Fruit fly (Drosophila melanogaster) whole organism, pupa: ENCODE results near the gene MED28.

Experiments used
- CG10348 ChIP-seq: fragments of 200-800 bp; sonication (Bioruptor generic); IDR thresholded peaks from 2 replicates; pipeline ENCODE4 v1.3.6; 2022; ENCODE audit warnings: missing biosample characterization, missing genetic modification characterization
- CG12605 ChIP-seq: fragments of 200-800 bp; sonication (Bioruptor generic); IDR thresholded peaks from 2 replicates; pipeline ENCODE4 v1.3.6; 2022; ENCODE audit warnings: missing biosample characterization, missing genetic modification characterization
- CG13204 ChIP-seq: fragments of 200-800 bp; sonication (Bioruptor generic); optimal IDR thresholded peaks from 2 replicates; lab custom pipeline; 2018; ENCODE audit warnings: missing biosample characterization, mild to moderate bottlenecking, missing genetic modification characterization, moderate library complexity
- CG14655 ChIP-seq: fragments of 200-800 bp; sonication (Bioruptor generic); optimal IDR thresholded peaks from 3 replicates; lab custom pipeline; 2017; ENCODE audit warnings: mild to moderate bottlenecking, missing biosample characterization, missing genetic modification reagents, missing genetic modification characterization
- CG15710 ChIP-seq: fragments of 200-800 bp; sonication (Bioruptor generic); optimal IDR thresholded peaks from 2 replicates; lab custom pipeline; 2018; ENCODE audit warnings: missing biosample characterization, mild to moderate bottlenecking, missing genetic modification characterization, moderate library complexity
- CG17806 ChIP-seq: fragments of 200-800 bp; sonication (Bioruptor generic); optimal IDR thresholded peaks from 2 replicates; lab custom pipeline; 2018; ENCODE audit warnings: missing biosample characterization, mild to moderate bottlenecking, missing genetic modification characterization, moderate library complexity
- CG32121 ChIP-seq: fragments of 200-800 bp; sonication (Bioruptor generic); IDR thresholded peaks from 2 replicates; pipeline ENCODE4 v1.3.6; 2022; ENCODE audit warnings: missing biosample characterization, missing genetic modification characterization
- CG34367 ChIP-seq: fragments of 200-800 bp; sonication (Bioruptor generic); optimal IDR thresholded peaks from 2 replicates; lab custom pipeline; 2018; ENCODE audit warnings: missing biosample characterization, mild to moderate bottlenecking, missing genetic modification characterization
- CG4496 ChIP-seq: fragments of 200-800 bp; sonication (Bioruptor generic); IDR thresholded peaks from 3 replicates; pipeline ENCODE4 v1.3.6; 2022; ENCODE audit warnings: missing biosample characterization, missing genetic modification characterization
- CG8159 ChIP-seq: fragments of 200-800 bp; sonication (Bioruptor generic); optimal IDR thresholded peaks from 3 replicates; lab custom pipeline; 2018; ENCODE audit warnings: missing biosample characterization, mild to moderate bottlenecking, missing genetic modification characterization, moderate library complexity
- CG8301 ChIP-seq: fragments of 200-800 bp; sonication (Bioruptor generic); optimal IDR thresholded peaks from 2 replicates; lab custom pipeline; 2018; ENCODE audit warnings: missing biosample characterization, mild to moderate bottlenecking, missing genetic modification characterization
- CG9948 ChIP-seq: fragments of 200-800 bp; sonication (Bioruptor generic); optimal IDR thresholded peaks from 2 replicates; lab custom pipeline; 2018; ENCODE audit warnings: missing biosample characterization, mild to moderate bottlenecking, missing genetic modification characterization, moderate library complexity
- D1 ChIP-seq: fragments of 200-800 bp; sonication (Bioruptor generic); optimal IDR thresholded peaks from 2 replicates; lab custom pipeline; 2018; ENCODE audit warnings: missing biosample characterization, mild to moderate bottlenecking, missing genetic modification characterization, moderate library complexity
- EcR ChIP-seq: fragments of 200-800 bp; sonication (Bioruptor generic); optimal IDR thresholded peaks from 3 replicates; lab custom pipeline; 2019; ENCODE audit warnings: missing biosample characterization, missing genetic modification characterization, mild to moderate bottlenecking, moderate library complexity, missing genetic modification reagents
- Ets98B ChIP-seq: fragments of 200-800 bp; sonication (Bioruptor generic); IDR thresholded peaks from 2 replicates; pipeline ENCODE4 v1.3.6; 2022; ENCODE audit warnings: missing biosample characterization, missing genetic modification characterization
- Pif1A ChIP-seq: fragments of 200-800 bp; sonication (Bioruptor generic); optimal IDR thresholded peaks from 3 replicates; lab custom pipeline; 2016; ENCODE audit warnings: missing biosample characterization, missing genetic modification characterization
- Pif1B ChIP-seq: fragments of 200-800 bp; sonication (Bioruptor generic); optimal IDR thresholded peaks from 3 replicates; lab custom pipeline; 2016; ENCODE audit warnings: missing biosample characterization, missing genetic modification characterization
- Snoo ChIP-seq: fragments of 200-800 bp; sonication (Bioruptor generic); optimal IDR thresholded peaks from 3 replicates; lab custom pipeline; 2017; ENCODE audit warnings: missing biosample characterization, mild to moderate bottlenecking, missing genetic modification characterization, inconsistent platforms
- fd96Ca ChIP-seq: fragments of 200-800 bp; sonication (Bioruptor generic); IDR thresholded peaks from 3 replicates; pipeline ENCODE4 v1.3.6; 2022; ENCODE audit warnings: missing biosample characterization, missing genetic modification characterization
- gl ChIP-seq: fragments of 200-800 bp; sonication (Bioruptor generic); optimal IDR thresholded peaks from 2 replicates; lab custom pipeline; 2018; ENCODE audit warnings: missing biosample characterization, mild to moderate bottlenecking, missing genetic modification characterization
- rn ChIP-seq: fragments of 200-800 bp; sonication (Bioruptor generic); IDR thresholded peaks from 2 replicates; pipeline ENCODE4 v1.3.6; 2022; ENCODE audit warnings: missing biosample characterization, missing genetic modification characterization

Gene MED28

DNA sequence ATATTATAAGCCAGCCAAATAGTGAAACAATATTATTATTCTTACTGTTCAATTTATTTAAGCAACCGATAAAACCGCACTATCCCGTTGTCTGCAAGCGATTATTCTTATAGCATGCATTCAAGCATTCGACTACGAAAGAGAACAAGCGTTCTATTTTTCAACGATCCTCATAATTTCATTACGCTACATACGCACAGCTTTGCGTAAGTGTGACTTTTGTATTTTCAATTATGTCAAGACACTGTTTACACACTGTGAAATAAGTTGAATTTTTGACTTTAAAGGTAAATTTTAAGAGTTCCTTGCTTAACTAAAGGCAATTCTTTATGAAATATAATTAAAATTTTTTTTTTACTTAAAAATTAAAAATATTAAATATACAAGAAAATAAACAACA is 18.3 kb downstream of the MED28 start, which contains the start of gene CG33494:
Gene CG33494, minus strand, starts transcription at position 90 of the 400 bp plus-strand sequence.
- TF ChIP-seq EcR (no peak), CG12605 (GFP tag; lab: Robert Waterston, UW) (no peak), rn (no peak), gl (tag; lab: Kevin White, UChicago) (no peak), Ets98B (no peak), CG34367 (tag; lab: Kevin White, UChicago) (no peak), CG17806 (no peak)
- TF ChIP-seq, all 21 proteins: peak for 0

DNA sequence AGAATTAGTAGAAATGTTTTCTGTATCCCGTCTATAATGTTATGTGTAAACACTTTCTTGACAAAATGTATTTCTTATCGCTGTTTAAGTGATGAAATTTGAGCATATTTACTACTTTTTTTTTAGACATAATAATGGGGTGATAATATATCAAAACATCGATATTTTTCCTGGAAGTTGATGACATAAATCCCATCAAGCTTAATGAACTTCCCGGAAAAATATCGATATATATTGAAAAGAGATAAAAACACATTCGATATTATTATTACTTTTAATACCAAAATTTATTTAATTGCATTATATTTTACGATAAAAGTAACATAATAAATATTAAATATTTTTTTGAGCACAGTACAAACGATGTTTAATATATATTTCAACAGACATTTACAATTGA is 18.9 kb downstream of the MED28 start:
- no peak for TF ChIP-seq CG14655 (GFP tag; lab: Kevin White, UChicago)
- no peak for TF ChIP-seq CG4496 (GFP tag; lab: Robert Waterston, UW)
- TF ChIP-seq Pif1A (GFP tag; lab: Kevin White, UChicago) = no peak
- TF ChIP-seq CG9948 = no peak
- no peak for TF ChIP-seq EcR

DNA sequence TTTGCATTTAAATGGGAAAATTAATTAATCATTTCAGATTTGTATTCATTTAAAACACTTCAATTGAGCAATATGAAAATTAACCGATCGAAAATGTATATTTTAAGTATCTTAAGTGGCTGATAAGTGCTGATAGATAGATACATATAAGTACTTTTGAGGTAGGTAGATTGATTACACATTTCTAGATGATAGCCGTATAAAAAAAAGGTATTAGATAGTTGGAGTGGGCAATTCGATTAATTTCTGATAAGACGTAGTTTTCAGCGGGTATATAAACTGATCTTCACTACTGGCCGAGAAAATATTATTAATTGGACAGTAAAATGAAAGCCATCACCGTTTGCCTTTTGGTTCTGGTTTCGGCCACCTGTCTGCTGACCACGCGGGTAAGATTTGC is 28.1 kb downstream of the MED28 start, which contains the start of gene CG5107:
Gene CG5107, plus strand, starts transcription at position 301 of the 400 bp plus-strand sequence.
- no peak for TF ChIP-seq Pif1A (GFP tag; lab: Kevin White, UChicago)
- TF ChIP-seq CG9948 = no peak
- TF ChIP-seq CG4496 (GFP tag; lab: Robert Waterston, UW) = no peak

DNA sequence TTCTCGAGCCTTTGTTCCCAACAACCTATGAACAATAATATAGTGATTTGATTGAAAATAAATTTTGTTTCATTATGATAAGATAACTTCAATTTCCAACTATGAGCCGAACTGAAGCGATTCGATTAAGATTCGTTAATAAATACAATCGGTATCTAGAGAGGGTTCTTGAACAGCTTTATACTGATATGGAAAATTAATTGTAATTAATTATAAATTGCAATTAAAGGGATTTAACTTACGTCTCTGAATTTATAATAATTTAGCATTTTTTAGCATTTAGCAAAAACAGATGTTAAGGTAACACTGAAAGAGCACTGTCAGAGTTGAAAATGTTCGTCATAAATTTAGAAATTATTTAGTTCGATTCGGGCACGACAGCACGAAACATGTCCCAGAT is 29.2 kb downstream of the MED28 start, which contains the start of gene CG5111:
Gene CG5111, plus strand, starts transcription at position 301 of the 400 bp plus-strand sequence.
- TF ChIP-seq Pif1A (GFP tag; lab: Kevin White, UChicago) (no peak), fd96Ca (GFP tag; lab: Robert Waterston, UW) (no peak), CG12605 (GFP tag; lab: Robert Waterston, UW) (no peak), rn (no peak), Ets98B (no peak), Snoo (tag; lab: Kevin White, UChicago) (no peak), CG34367 (tag; lab: Kevin White, UChicago) (no peak), CG15710 (tag; lab: Kevin White, UChicago) (no peak), Pif1B (no peak), CG17806 (no peak), EcR (no peak), CG8301 (tag; lab: Kevin White, UChicago) (no peak)

DNA sequence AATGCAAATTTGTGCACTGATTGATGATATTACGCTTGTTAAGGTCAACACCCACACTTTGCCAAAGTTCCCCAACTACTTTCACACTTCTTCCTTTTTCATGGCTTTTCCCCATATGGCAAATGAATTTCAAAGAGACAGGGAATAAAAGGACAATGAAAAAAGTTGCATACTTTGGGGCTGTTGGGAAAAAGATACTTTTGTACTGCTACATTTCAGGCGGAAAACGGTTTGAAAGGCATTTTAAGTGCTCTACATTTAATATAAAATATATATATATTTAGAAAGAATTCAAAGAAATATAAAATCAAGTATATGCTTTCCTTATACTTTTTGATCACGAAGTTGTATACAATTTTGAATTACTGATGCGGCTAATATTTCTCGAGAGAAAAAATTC is 35.9 kb downstream of the MED28 start:
- no peak for TF ChIP-seq CG14655 (GFP tag; lab: Kevin White, UChicago)
- TF ChIP-seq D1 (tag; lab: Kevin White, UChicago) = peak; percentile 26

DNA sequence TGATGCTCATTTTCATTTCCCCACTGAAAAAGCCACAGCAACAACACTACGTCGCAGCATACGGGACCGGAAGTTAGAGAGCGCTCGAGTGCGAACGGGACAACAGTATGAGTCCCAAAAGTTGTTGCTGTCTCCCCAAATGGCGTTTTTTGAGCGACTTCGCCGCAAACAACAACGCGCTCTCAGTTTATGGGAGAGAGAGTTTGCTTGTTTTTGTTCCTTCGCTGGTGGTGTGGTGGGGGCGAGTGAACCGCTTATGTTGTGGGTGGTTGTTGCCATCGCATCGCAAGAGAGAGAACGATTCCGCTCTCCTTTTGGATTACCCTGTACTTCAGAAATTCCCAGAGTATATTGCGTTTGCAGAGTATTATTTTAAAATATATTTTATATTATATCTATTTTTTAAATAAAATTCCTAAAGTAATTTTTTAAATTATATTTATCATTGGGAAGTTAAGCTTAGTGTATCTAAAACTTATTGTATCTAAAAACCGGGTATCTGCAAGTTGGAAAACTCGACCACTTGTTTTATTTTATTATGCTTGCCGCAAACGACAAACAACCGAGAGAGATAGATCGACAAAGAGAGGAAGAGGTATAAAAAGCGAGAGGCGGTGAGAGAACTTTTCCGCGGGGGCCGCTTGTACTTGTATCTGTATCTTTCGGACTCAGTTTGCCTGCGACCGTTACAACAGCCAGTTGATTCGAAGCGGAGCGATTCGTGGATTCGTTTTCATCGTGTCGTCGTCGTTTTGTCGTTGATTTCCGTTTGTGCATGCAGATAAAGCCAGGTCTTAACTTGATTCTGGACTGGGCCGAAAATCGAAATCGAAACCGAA is 38.9 kb downstream of the MED28 start, which contains the start of gene msi:
Gene msi, plus strand, starts transcription at position 669 of the 839 bp plus-strand sequence.
- TF ChIP-seq CG12605 (GFP tag; lab: Robert Waterston, UW) = peak; percentile 96
- peak; percentile 99 for TF ChIP-seq CG9948
- TF ChIP-seq fd96Ca (GFP tag; lab: Robert Waterston, UW) = peak; percentile 94
- TF ChIP-seq CG8301 (tag; lab: Kevin White, UChicago) = peak; percentile 97
- TF ChIP-seq CG17806 = peak; percentile 99
- peak; percentile 97 for TF ChIP-seq Snoo (tag; lab: Kevin White, UChicago)
- TF ChIP-seq gl (tag; lab: Kevin White, UChicago) = peak; percentile 87
- peak; percentile 92 for TF ChIP-seq Pif1A (GFP tag; lab: Kevin White, UChicago)
- peak; percentile 95 for TF ChIP-seq rn
- peak; percentile 96 for TF ChIP-seq Pif1B
- peak; percentile 99 for TF ChIP-seq CG8159
- TF ChIP-seq CG32121 = peak; percentile 99
- TF ChIP-seq CG13204 (GFP tag; lab: Kevin White, UChicago) = peak; percentile 88
- TF ChIP-seq EcR = peak; percentile 77
- TF ChIP-seq Ets98B = peak; percentile 98
- peak; percentile 97 for TF ChIP-seq CG4496 (GFP tag; lab: Robert Waterston, UW)
- TF ChIP-seq CG10348 (GFP tag; lab: Robert Waterston, UW) = peak; percentile 94
- TF ChIP-seq CG15710 (tag; lab: Kevin White, UChicago) = peak; percentile 99
- TF ChIP-seq D1 (tag; lab: Kevin White, UChicago) = peak; percentile 98
- TF ChIP-seq CG14655 (GFP tag; lab: Kevin White, UChicago) = peak; percentile 99
- peak; percentile 95 for TF ChIP-seq CG34367 (tag; lab: Kevin White, UChicago)
- TF ChIP-seq, all 21 proteins: peak for 21

DNA sequence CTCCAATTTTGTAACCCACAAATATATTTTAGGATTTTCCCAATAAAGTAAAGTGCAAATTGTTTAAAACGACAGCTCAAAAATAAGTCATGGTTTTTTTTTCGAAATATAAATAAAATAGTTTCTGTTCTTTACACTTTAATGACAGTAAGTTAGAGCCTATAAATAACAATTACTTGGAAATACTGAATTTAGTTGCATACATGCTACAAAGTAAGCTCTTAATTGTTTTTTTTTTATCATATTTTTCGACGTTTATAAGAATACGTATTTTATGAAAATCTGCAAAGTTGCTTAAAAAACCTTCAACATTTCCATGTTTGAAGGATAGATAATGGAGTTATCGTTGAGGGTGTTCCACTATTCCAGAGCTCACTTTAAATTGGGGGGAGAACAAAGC is 40.7 kb downstream of the MED28 start:
- TF ChIP-seq CG4496 (GFP tag; lab: Robert Waterston, UW) = 0 out of 3 replicates have a peak, but pooled peaks have one; percentile 13
- TF ChIP-seq fd96Ca (GFP tag; lab: Robert Waterston, UW) = no peak
- TF ChIP-seq Pif1A (GFP tag; lab: Kevin White, UChicago) = no peak
- no peak for TF ChIP-seq CG13204 (GFP tag; lab: Kevin White, UChicago)
- no peak for TF ChIP-seq CG34367 (tag; lab: Kevin White, UChicago)
- no peak for TF ChIP-seq D1 (tag; lab: Kevin White, UChicago)
- no peak for TF ChIP-seq rn
